Worm (Caenorhabditis elegans): ENCODE data around the gene famk-1.

Gene famk-1

DNA sequence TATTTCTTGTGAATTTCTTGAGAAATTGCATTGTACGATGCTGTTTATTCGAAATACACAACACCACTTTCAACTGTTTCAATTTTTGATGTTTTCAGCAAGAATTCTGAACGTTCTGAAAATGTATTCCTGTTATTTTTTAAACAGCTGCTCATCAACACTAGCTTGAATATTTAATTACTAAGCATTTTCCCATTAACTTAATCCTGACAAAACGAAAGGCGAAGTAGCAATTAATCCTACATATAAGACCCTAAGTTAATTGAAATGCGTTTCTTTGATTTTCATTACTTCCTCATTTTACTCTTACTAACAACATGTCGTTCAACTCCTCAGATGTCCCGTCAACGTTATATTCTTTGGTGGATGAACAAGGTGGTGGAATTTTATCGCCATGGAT lies 44.6 kb downstream of the famk-1 start, which contains the start of gene ocr-3:
TSS of gene ocr-3 (plus strand) at position 301 of the 400 bp plus-strand sequence.
- TF ChIP-seq zag-1 (tag; optimal IDR thresholded peaks at IDR 0.05) (no peak), daf-19 (GFP tag; conservative IDR thresholded peaks at IDR 0.05) (no peak)

ce11 chrX:15167692-15168091 lies 45.4 kb downstream of the famk-1 start:
- peak; percentile 11 for TF ChIP-seq mxl-3 (GFP tag; optimal IDR thresholded peaks at IDR 0.05)
- peak; percentile 68 for TF ChIP-seq php-3 (GFP tag; IDR thresholded peaks at IDR 0.05)
- peak; percentile 53 for TF ChIP-seq nhr-102 (tag; optimal IDR thresholded peaks at IDR 0.05)
- TF ChIP-seq pqm-1 (tag; optimal IDR thresholded peaks at IDR 0.05) = peak; percentile 67
- TF ChIP-seq daf-8 (GFP tag; IDR thresholded peaks at IDR 0.05) = no peak
- no peak for TF ChIP-seq D1046.2 (GFP tag; IDR thresholded peaks at IDR 0.05)
- no peak for TF ChIP-seq hif-1 (tag; optimal IDR thresholded peaks at IDR 0.05)
- no peak for TF ChIP-seq unc-39 (tag; optimal IDR thresholded peaks at IDR 0.05)
- TF ChIP-seq dve-1 (tag; optimal IDR thresholded peaks at IDR 0.05; ENCODE audit: insufficient read depth) = peak; percentile 29
- no peak for TF ChIP-seq unc-130 (GFP tag; optimal IDR thresholded peaks at IDR 0.05)
- TF ChIP-seq daf-16 (GFP tag; optimal IDR thresholded peaks at IDR 0.05) = no peak
- TF ChIP-seq daf-16 (tag; optimal IDR thresholded peaks at IDR 0.05) = peak; percentile 91
- TF ChIP-seq egl-27 (tag; optimal IDR thresholded peaks at IDR 0.05) = no peak
- no peak for TF ChIP-seq madf-5 (GFP tag; IDR thresholded peaks at IDR 0.05)
- TF ChIP-seq nhr-28 (tag; optimal IDR thresholded peaks at IDR 0.05) = peak; percentile 77
- TF ChIP-seq dmd-6 (GFP tag; IDR thresholded peaks at IDR 0.05) = peak; percentile 71
- peak; percentile 62 for TF ChIP-seq nhr-77 (tag; optimal IDR thresholded peaks at IDR 0.05)
- TF ChIP-seq hlh-11 (tag; optimal IDR thresholded peaks at IDR 0.05) = peak; percentile 51
- TF ChIP-seq aha-1 (tag) = no peak

DNA sequence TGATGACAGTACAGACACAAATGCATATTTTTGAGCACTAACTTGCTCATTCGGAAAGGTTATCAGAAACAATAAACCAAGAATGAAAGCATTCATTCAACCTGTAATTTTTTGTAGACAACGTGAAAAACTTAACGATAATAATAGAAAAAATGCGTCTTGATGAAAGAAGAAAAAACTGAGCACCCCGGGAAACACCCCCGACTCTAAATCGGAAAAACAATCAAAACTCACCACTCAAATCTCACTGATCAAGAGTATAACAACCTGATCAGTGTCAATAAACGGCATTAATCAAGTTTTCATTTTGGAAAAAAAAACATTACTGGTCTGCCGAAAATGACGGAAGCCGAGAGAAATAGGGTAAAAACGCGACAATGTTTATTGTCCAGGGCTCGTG lies 46.9 kb downstream of the famk-1 start, which contains the start of gene T10B10.8:
TSS of gene T10B10.8 (minus strand) at position 101 of the 400 bp plus-strand sequence.
- TF ChIP-seq daf-16 (GFP tag; optimal IDR thresholded peaks at IDR 0.05) (no peak), daf-16 (tag; optimal IDR thresholded peaks at IDR 0.05) (no peak), egl-43 (GFP tag; IDR thresholded peaks at IDR 0.05) (no peak), nhr-10 (tag; optimal IDR thresholded peaks at IDR 0.05) (no peak)

ce11 chrX:15164108-15164507 lies 49.0 kb downstream of the famk-1 start, which contains the start of gene T10B10.9:
TSS of gene T10B10.9 (plus strand) at chrX:15164408.
- no peak for TF ChIP-seq lin-38 (GFP tag; IDR thresholded peaks at IDR 0.05)
- TF ChIP-seq F37D6.2 (tag; optimal IDR thresholded peaks at IDR 0.05) = no peak
- TF ChIP-seq Y48G9A.11 (GFP tag; IDR thresholded peaks at IDR 0.05) = no peak
- TF ChIP-seq lin-29 (GFP tag; IDR thresholded peaks at IDR 0.05) = no peak
- TF ChIP-seq Y75B8A.6 (GFP tag; IDR thresholded peaks at IDR 0.05) = no peak
- TF ChIP-seq madf-5 (GFP tag; IDR thresholded peaks at IDR 0.05) = no peak
- no peak for TF ChIP-seq mdt-29 (GFP tag; IDR thresholded peaks at IDR 0.05)
- TF ChIP-seq mdl-1 (tag; optimal IDR thresholded peaks at IDR 0.05) = no peak
- TF ChIP-seq ztf-11 (tag; optimal IDR thresholded peaks at IDR 0.05) = no peak
- no peak for TF ChIP-seq daf-16 (GFP tag; optimal IDR thresholded peaks at IDR 0.05)
- no peak for TF ChIP-seq daf-16 (tag; optimal IDR thresholded peaks at IDR 0.05)
- no peak for TF ChIP-seq skn-1 (tag; optimal IDR thresholded peaks at IDR 0.05)
- TF ChIP-seq ceh-62 (tag; optimal IDR thresholded peaks at IDR 0.05) = no peak
- TF ChIP-seq daf-19 (GFP tag; conservative IDR thresholded peaks at IDR 0.05) = no peak
- TF ChIP-seq unc-130 (GFP tag; optimal IDR thresholded peaks at IDR 0.05) = no peak
- TF ChIP-seq zip-11 (GFP tag; IDR thresholded peaks at IDR 0.05) = no peak
- TF ChIP-seq F10B5.3 (tag; optimal IDR thresholded peaks at IDR 0.05) = no peak
- no peak for TF ChIP-seq lin-15B (tag; optimal IDR thresholded peaks at IDR 0.05)
- TF ChIP-seq ceh-82 (tag; optimal IDR thresholded peaks at IDR 0.05) = no peak
